Fruit fly (Drosophila melanogaster) whole organism, embryonic: ENCODE measurements around the gene CG44385.
A peak's percentile ranks its signal among the peaks of the same experiment; 100 is the strongest.

Experiments
- Aef1 ChIP-seq: fragments of 200-800 bp; sonication (Bioruptor generic); IDR thresholded peaks from 3 replicates; pipeline ENCODE4 v1.3.6; 2022; ENCODE audit warnings: missing biosample characterization, missing genetic modification characterization
- Atf3 ChIP-seq: fragments of 200-800 bp; sonication (Bioruptor generic); optimal IDR thresholded peaks from 3 replicates; lab custom pipeline; 2016; ENCODE audit warnings: missing biosample characterization, missing genetic modification characterization
- BtbVII ChIP-seq: fragments of 200-800 bp; sonication (Bioruptor generic); optimal IDR thresholded peaks from 3 replicates; lab custom pipeline; 2017; ENCODE audit warnings: missing biosample characterization, mild to moderate bottlenecking, missing genetic modification characterization
- CG10267 ChIP-seq: fragments of 200-800 bp; sonication (Bioruptor generic); optimal IDR thresholded peaks from 2 replicates; lab custom pipeline; 2018; ENCODE audit warnings: missing biosample characterization, mild to moderate bottlenecking, missing genetic modification characterization, moderate library complexity
- CG10274 ChIP-seq: fragments of 200-800 bp; sonication (Bioruptor generic); optimal IDR thresholded peaks from 3 replicates; lab custom pipeline; 2017; ENCODE audit warnings: missing biosample characterization, mild to moderate bottlenecking, missing genetic modification characterization
- CG10565 ChIP-seq: fragments of 200-800 bp; sonication (Bioruptor generic); optimal IDR thresholded peaks from 3 replicates; lab custom pipeline; 2016; ENCODE audit warnings: missing biosample characterization, mild to moderate bottlenecking, missing genetic modification characterization
- CG15269 ChIP-seq: fragments of 200-800 bp; sonication (Bioruptor generic); optimal IDR thresholded peaks from 2 replicates; lab custom pipeline; 2018; ENCODE audit warnings: missing biosample characterization, mild to moderate bottlenecking, missing genetic modification characterization, moderate library complexity
- CG1603 ChIP-seq: fragments of 200-800 bp; sonication (Bioruptor generic); optimal IDR thresholded peaks from 2 replicates; lab custom pipeline; 2019; ENCODE audit warnings: missing biosample characterization, mild to moderate bottlenecking, missing genetic modification characterization, moderate library complexity
- CG16863 ChIP-seq: fragments of 200-800 bp; sonication (Bioruptor generic); optimal IDR thresholded peaks from 3 replicates; lab custom pipeline; 2016; ENCODE audit warnings: missing biosample characterization, missing genetic modification characterization
- CG30020 ChIP-seq: fragments of 200-800 bp; optimal IDR thresholded peaks from 2 replicates; lab custom pipeline; 2019; ENCODE audit warnings: missing biosample characterization, mild to moderate bottlenecking, missing genetic modification characterization, moderate library complexity
- CG30403 ChIP-seq: fragments of 200-800 bp; sonication (Bioruptor generic); optimal IDR thresholded peaks from 3 replicates; lab custom pipeline; 2016; ENCODE audit warnings: missing biosample characterization, missing genetic modification characterization
- CG31365 ChIP-seq: fragments of 200-800 bp; sonication (Bioruptor generic); optimal IDR thresholded peaks from 2 replicates; lab custom pipeline; 2018; ENCODE audit warnings: missing biosample characterization, mild to moderate bottlenecking, missing genetic modification characterization
- CG3163 ChIP-seq: fragments of 200-800 bp; sonication (Bioruptor generic); optimal IDR thresholded peaks from 3 replicates; lab custom pipeline; 2016; ENCODE audit warnings: missing biosample characterization, missing genetic modification characterization
- CG32772 ChIP-seq: fragments of 200-800 bp; sonication (Bioruptor generic); IDR thresholded peaks from 2 replicates; pipeline ENCODE4 v1.3.6; 2022; ENCODE audit warnings: missing biosample characterization, missing genetic modification characterization
- CG3838 ChIP-seq: fragments of 200-800 bp; sonication (Bioruptor generic); optimal IDR thresholded peaks from 3 replicates; lab custom pipeline; 2016; ENCODE audit warnings: missing biosample characterization, missing genetic modification characterization
- CG4360 ChIP-seq: fragments of 200-800 bp; sonication (Bioruptor generic); IDR thresholded peaks from 2 replicates; pipeline ENCODE4 v1.3.6; 2022; ENCODE audit warnings: missing biosample characterization, missing genetic modification characterization
- CG8281 ChIP-seq: fragments of 200-800 bp; sonication (Bioruptor generic); optimal IDR thresholded peaks from 2 replicates; lab custom pipeline; 2018; ENCODE audit warnings: missing biosample characterization, mild to moderate bottlenecking, missing genetic modification characterization, moderate library complexity
- CG8290 ChIP-seq, 3 experiments: fragments of 200-800 bp; sonication (Bioruptor generic); optimal IDR thresholded peaks; 2 replicates each; lab custom pipeline; 2016 to 2019; ENCODE audit warnings: missing biosample characterization in 3 of 3, missing genetic modification characterization in 3 of 3, mild to moderate bottlenecking in 2 of 3, moderate library complexity in 1 of 3
- CG8478 ChIP-seq: fragments of >200 bp; optimal IDR thresholded peaks from 2 replicates; lab custom pipeline; 2018
- D ChIP-seq, 2 experiments: fragments of 200-800 bp in 1 of 2; fragments of >200 bp in 1 of 2; sonication (Bioruptor generic) in 1 of 2; optimal IDR thresholded peaks; 2 replicates in 1 of 2; 3 replicates in 1 of 2; lab custom pipeline; 2017; ENCODE audit warnings: mild to moderate bottlenecking in 1 of 2, missing biosample characterization in 1 of 2, missing genetic modification characterization in 1 of 2, missing genetic modification reagents in 1 of 2
- Dfd ChIP-seq, 2 experiments: fragments of >200 bp; optimal IDR thresholded peaks; 2 replicates each; lab custom pipeline; 2017; ENCODE audit warnings: missing biosample characterization in 2 of 2, missing genetic modification characterization in 2 of 2
- Fer3 ChIP-seq: fragments of 200-800 bp; sonication (Bioruptor generic); optimal IDR thresholded peaks from 2 replicates; lab custom pipeline; 2018; ENCODE audit warnings: missing biosample characterization, mild to moderate bottlenecking, missing genetic modification characterization, moderate library complexity
- H2.0 ChIP-seq: fragments of 200-800 bp; sonication (Bioruptor generic); IDR thresholded peaks from 2 replicates; pipeline ENCODE4 v1.3.6; 2022; ENCODE audit warnings: missing biosample characterization, missing genetic modification characterization
- Hsf ChIP-seq: fragments of 200-800 bp; sonication (Bioruptor generic); optimal IDR thresholded peaks from 3 replicates; lab custom pipeline; 2016; ENCODE audit warnings: missing biosample characterization, missing genetic modification characterization
- Med ChIP-seq: fragments of 200-800 bp; sonication (Bioruptor generic); peaks from one replicate; lab custom pipeline; 2016; ENCODE audit warnings: missing biosample characterization, missing genetic modification characterization, mild to moderate bottlenecking, inconsistent platforms, moderate library complexity
- NC2β ChIP-seq: fragments of 200-800 bp; sonication (Bioruptor generic); optimal IDR thresholded peaks from 2 replicates; lab custom pipeline; 2016; ENCODE audit warnings: missing biosample characterization, missing genetic modification characterization
- Rx ChIP-seq: fragments of 200-800 bp; sonication (Bioruptor generic); IDR thresholded peaks from 2 replicates; pipeline ENCODE4 v1.3.6; 2022; ENCODE audit warnings: missing biosample characterization, missing genetic modification characterization
- Vsx1 ChIP-seq: fragments of 200-800 bp; sonication (Bioruptor generic); optimal IDR thresholded peaks from 2 replicates; lab custom pipeline; 2017; ENCODE audit warnings: missing biosample characterization, mild to moderate bottlenecking, missing genetic modification characterization, missing genetic modification reagents
- YL-1 ChIP-seq: fragments of 200-800 bp; sonication (Bioruptor generic); optimal IDR thresholded peaks from 3 replicates; lab custom pipeline; 2017; ENCODE audit warnings: missing biosample characterization, mild to moderate bottlenecking, missing genetic modification characterization
- ash1 ChIP-seq: fragments of 200-800 bp; sonication (Bioruptor generic); optimal IDR thresholded peaks from 2 replicates; lab custom pipeline; 2018; ENCODE audit warnings: missing biosample characterization, mild to moderate bottlenecking, missing genetic modification characterization
- crp ChIP-seq, 2 experiments: fragments of 200-800 bp; sonication (Bioruptor generic); optimal IDR thresholded peaks; 2 replicates in 1 of 2; 3 replicates in 1 of 2; lab custom pipeline; 2017; ENCODE audit warnings: missing biosample characterization in 2 of 2, missing genetic modification characterization in 2 of 2, mild to moderate bottlenecking in 1 of 2, moderate library complexity in 1 of 2
- dysf ChIP-seq: fragments of 200-800 bp; sonication (Bioruptor generic); IDR thresholded peaks from 3 replicates; pipeline ENCODE4 v1.3.6; 2022; ENCODE audit warnings: missing biosample characterization, missing genetic modification characterization
- ftz-f1 ChIP-seq: fragments of 200-800 bp; sonication (Bioruptor generic); optimal IDR thresholded peaks from 2 replicates; lab custom pipeline; 2016; ENCODE audit warnings: missing biosample characterization, missing genetic modification characterization
- h ChIP-seq: fragments of >200 bp; optimal IDR thresholded peaks from 2 replicates; lab custom pipeline; 2017
- jumu ChIP-seq: fragments of 200-800 bp; sonication (Bioruptor generic); optimal IDR thresholded peaks from 3 replicates; lab custom pipeline; 2016; ENCODE audit warnings: missing biosample characterization, missing genetic modification characterization
- kah ChIP-seq: fragments of 200-800 bp; sonication (Bioruptor generic); optimal IDR thresholded peaks from 2 replicates; lab custom pipeline; 2018; ENCODE audit warnings: missing biosample characterization, mild to moderate bottlenecking, missing genetic modification characterization
- luna ChIP-seq: fragments of 200-800 bp; sonication (Bioruptor generic); optimal IDR thresholded peaks from 2 replicates; lab custom pipeline; 2016; ENCODE audit warnings: missing biosample characterization, missing genetic modification characterization
- mirr ChIP-seq: fragments of 200-800 bp; sonication (Bioruptor generic); optimal IDR thresholded peaks from 3 replicates; lab custom pipeline; 2018; ENCODE audit warnings: missing biosample characterization, mild to moderate bottlenecking, missing genetic modification characterization
- nau ChIP-seq: fragments of 200-800 bp; sonication (Bioruptor generic); optimal IDR thresholded peaks from 3 replicates; lab custom pipeline; 2017; ENCODE audit warnings: missing biosample characterization, mild to moderate bottlenecking, missing genetic modification characterization, missing genetic modification reagents
- nerfin-1 ChIP-seq: fragments of 200-800 bp; sonication (Bioruptor generic); optimal IDR thresholded peaks from 3 replicates; lab custom pipeline; 2019; ENCODE audit warnings: missing biosample characterization, mild to moderate bottlenecking, missing genetic modification characterization, moderate library complexity
- nmo ChIP-seq: fragments of 200-800 bp; sonication (Bioruptor generic); optimal IDR thresholded peaks from 2 replicates; lab custom pipeline; 2018; ENCODE audit warnings: missing biosample characterization, mild to moderate bottlenecking, missing genetic modification characterization, moderate library complexity
- oc ChIP-seq: fragments of 200-800 bp; sonication (Bioruptor generic); optimal IDR thresholded peaks from 2 replicates; lab custom pipeline; 2018; ENCODE audit warnings: missing biosample characterization, mild to moderate bottlenecking, missing genetic modification characterization, moderate library complexity
- phol ChIP-seq: fragments of 200-800 bp; sonication (Bioruptor generic); optimal IDR thresholded peaks from 3 replicates; lab custom pipeline; 2018; ENCODE audit warnings: missing biosample characterization, mild to moderate bottlenecking, missing genetic modification characterization, moderate library complexity
- pita ChIP-seq: fragments of 200-800 bp; sonication (Bioruptor generic); optimal IDR thresholded peaks from 2 replicates; lab custom pipeline; 2017; ENCODE audit warnings: missing biosample characterization, mild to moderate bottlenecking, missing genetic modification characterization
- sens ChIP-seq: fragments of 200-800 bp; sonication (Bioruptor generic); peaks from one replicate; lab custom pipeline; 2016; ENCODE audit warnings: missing biosample characterization, missing genetic modification characterization
- sqz ChIP-seq: fragments of 200-800 bp; sonication (Bioruptor generic); optimal IDR thresholded peaks from 3 replicates; lab custom pipeline; 2018; ENCODE audit warnings: missing biosample characterization, mild to moderate bottlenecking, missing genetic modification characterization
- tio ChIP-seq: fragments of 200-800 bp; sonication (Bioruptor generic); optimal IDR thresholded peaks from 2 replicates; lab custom pipeline; 2017; ENCODE audit warnings: missing biosample characterization, missing genetic modification characterization, inconsistent platforms
- tna ChIP-seq: fragments of 200-800 bp; sonication (Bioruptor generic); IDR thresholded peaks from 2 replicates; pipeline ENCODE4 v1.3.6; 2022; ENCODE audit warnings: missing biosample characterization, missing genetic modification characterization; ENCODE audit not compliant: partially characterized antibody
- ttk ChIP-seq: fragments of 200-800 bp; sonication (Bioruptor generic); IDR thresholded peaks from 2 replicates; pipeline ENCODE4 v2.1.2; 2022; ENCODE audit warnings: missing biosample characterization, missing genetic modification characterization

Gene CG44385

DNA sequence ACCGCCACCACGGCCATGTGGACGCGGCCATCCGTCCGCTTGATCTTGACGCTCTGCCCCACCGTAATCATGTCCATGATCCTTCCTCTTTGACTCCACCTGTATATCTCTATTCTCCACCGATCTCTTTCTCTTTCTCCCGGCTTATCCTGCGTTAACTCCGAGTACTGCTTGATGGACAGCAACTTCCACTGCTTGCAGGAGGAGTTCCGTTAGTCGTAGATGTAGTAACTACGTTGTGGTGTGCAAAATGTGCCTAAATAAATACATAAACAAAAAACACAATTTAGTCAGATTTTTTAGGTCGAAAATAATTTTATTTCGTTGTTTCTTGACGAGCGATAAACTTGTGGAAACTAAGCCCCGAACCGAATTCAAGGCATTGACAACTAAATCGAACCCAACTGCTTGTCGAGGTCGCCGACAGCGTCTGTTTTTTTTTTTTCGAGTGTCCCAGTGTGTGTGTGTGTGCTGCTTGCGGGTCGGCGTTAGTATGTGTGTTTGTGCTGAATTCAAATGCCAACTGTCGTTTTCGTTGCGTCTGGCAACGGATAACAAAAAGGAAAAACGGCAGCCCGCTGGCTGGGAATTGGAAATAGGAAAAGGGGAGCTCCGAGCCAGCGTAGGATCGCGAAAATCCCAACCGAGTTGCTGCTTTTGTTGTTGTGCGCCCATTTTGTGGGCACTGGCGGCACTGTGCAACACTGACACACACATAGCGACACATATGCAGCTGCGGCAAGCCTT, 3.8 kb upstream of the CG44385 start:
- TF ChIP-seq BtbVII (GFP tag; lab: Kevin White, UChicago) (no peak), mirr (GFP tag; lab: Kevin White, UChicago) (no peak), CG32772 (GFP tag; lab: Robert Waterston, UW) (peak; percentile 81), tna (no peak), oc (tag; lab: Kevin White, UChicago) (no peak), CG8478 (lab: Kevin White, UChicago) (peak; percentile 89), h (lab: Kevin White, UChicago) (no peak), Med (GFP tag; lab: Kevin White, UChicago) (peak; percentile 68), D (optimal IDR thresholded peaks at IDR 0.05; lab: Kevin White, UChicago) (no peak), D (GFP tag; optimal IDR thresholded peaks at IDR 0.05; lab: Kevin White, UChicago) (no peak), nmo (GFP tag; lab: Kevin White, UChicago) (peak; percentile 38), Aef1 (GFP tag; lab: Robert Waterston, UW) (peak; percentile 31; the same call in 2 of the 3 replicates), NC2β (GFP tag; lab: Kevin White, UChicago) (no peak), CG8281 (tag; lab: Kevin White, UChicago) (no peak), CG1603 (tag; lab: Kevin White, UChicago) (no peak), CG15269 (tag; lab: Kevin White, UChicago) (no peak), ftz-f1 (GFP tag; lab: Kevin White, UChicago) (peak; percentile 85), sqz (GFP tag; lab: Kevin White, UChicago) (peak; percentile 92), Dfd (GFP tag; optimal IDR thresholded peaks at IDR 0.05; lab: Kevin White, UChicago) (peak in 1 of 2 experiments; percentile 54), ttk (no peak), Vsx1 (GFP tag; lab: Kevin White, UChicago) (no peak), Atf3 (no peak), nerfin-1 (tag; lab: Kevin White, UChicago) (peak; percentile 95), ash1 (GFP tag; lab: Kevin White, UChicago) (no peak), CG10267 (tag; lab: Kevin White, UChicago) (peak; percentile 41), Hsf (GFP tag; lab: Kevin White, UChicago) (no peak), CG31365 (tag; lab: Kevin White, UChicago) (peak; percentile 93), Rx (GFP tag; lab: Robert Waterston, UW) (no peak), CG3838 (GFP tag; lab: Kevin White, UChicago) (no peak), pita (GFP tag; lab: Kevin White, UChicago) (no peak), phol (tag; lab: Kevin White, UChicago) (peak; percentile 18), tio (GFP tag; lab: Kevin White, UChicago) (no peak), CG30020 (tag; lab: Kevin White, UChicago) (peak; percentile 3), CG3163 (GFP tag; lab: Kevin White, UChicago) (no peak), crp (GFP tag; optimal IDR thresholded peaks at IDR 0.05; lab: Kevin White, UChicago) (no peak), YL-1 (GFP tag; lab: Kevin White, UChicago) (peak; percentile 22), CG4360 (peak; percentile 80), CG8290 (GFP tag; optimal IDR thresholded peaks at IDR 0.05; lab: Kevin White, UChicago) (peak; percentile 16), CG8290 (tag; optimal IDR thresholded peaks at IDR 0.05; lab: Kevin White, UChicago) (no peak), CG16863 (GFP tag; lab: Kevin White, UChicago) (peak; percentile 10), luna (GFP tag; lab: Kevin White, UChicago) (no peak), H2.0 (GFP tag; lab: Robert Waterston, UW) (0 out of 2 replicates have a peak, but pooled peaks have one; percentile 12), dysf (GFP tag; lab: Robert Waterston, UW) (0 out of 3 replicates have a peak, but pooled peaks have one; percentile 11), kah (no peak), CG10274 (GFP tag; lab: Kevin White, UChicago) (no peak), CG10565 (GFP tag; lab: Kevin White, UChicago) (no peak), Fer3 (tag; lab: Kevin White, UChicago) (no peak), sens (GFP tag; lab: Kevin White, UChicago) (peak; percentile 66), CG30403 (GFP tag; lab: Kevin White, UChicago) (no peak), nau (GFP tag; lab: Kevin White, UChicago) (no peak), jumu (peak; percentile 23)
